Worm (Caenorhabditis elegans): ENCODE data around the gene sre-6.

sre-6 gene

ce11 chrV:10802060-10802459, 39.5 kb upstream of the sre-6 start:
- TF ChIP-seq ceh-31 (tag; optimal IDR thresholded peaks at IDR 0.05) = no peak
- TF ChIP-seq hlh-8 (tag; optimal IDR thresholded peaks at IDR 0.05) = no peak
- TF ChIP-seq npax-4 (tag; optimal IDR thresholded peaks at IDR 0.05) = no peak
- TF ChIP-seq elt-2 (tag; optimal IDR thresholded peaks at IDR 0.05) = peak; percentile 46

- TF ChIP-seq syd-9 (tag; optimal IDR thresholded peaks at IDR 0.05) (no peak), ceh-24 (tag; optimal IDR thresholded peaks at IDR 0.05) (no peak), fkh-10 (GFP tag; optimal IDR thresholded peaks at IDR 0.05) (no peak), nfya-1 (tag; optimal IDR thresholded peaks at IDR 0.05) (no peak), ama-1 (optimal IDR thresholded peaks at IDR 0.05) (no peak), fkh-6 (tag; optimal IDR thresholded peaks at IDR 0.05) (no peak), tbx-7 (tag; optimal IDR thresholded peaks at IDR 0.05) (no peak), ceh-19 (GFP tag; optimal IDR thresholded peaks at IDR 0.05) (no peak), hlh-13 (GFP tag; optimal IDR thresholded peaks at IDR 0.05) (no peak), ahr-1 (tag; optimal IDR thresholded peaks at IDR 0.05) (no peak), che-1 (tag; optimal IDR thresholded peaks at IDR 0.05) (no peak), dmd-4 (tag; optimal IDR thresholded peaks at IDR 0.05; ENCODE audit: borderline replicate concordance) (no peak), sox-2 (GFP tag; IDR thresholded peaks at IDR 0.05) (no peak), nhr-11 (tag; optimal IDR thresholded peaks at IDR 0.05) (no peak), tbx-2 (tag; optimal IDR thresholded peaks at IDR 0.05) (no peak), ceh-6 (GFP tag; optimal IDR thresholded peaks at IDR 0.05) (no peak), elt-2 (tag; optimal IDR thresholded peaks at IDR 0.05) (no peak), ceh-45 (GFP tag; IDR thresholded peaks at IDR 0.05) (no peak), madf-2 (tag; optimal IDR thresholded peaks at IDR 0.05) (no peak), ceh-9 (tag; optimal IDR thresholded peaks at IDR 0.05) (no peak)
These were observed 38.6 kb upstream of the sre-6 start, which contains the start of gene D1054.18 for ce11 chrV:10801154-10801553. Gene D1054.18 (minus strand): TSS chrV:10801198.

ce11 chrV:10798090-10798489, 35.5 kb upstream of the sre-6 start, which contains the start of gene srh-184:
Gene srh-184 (minus strand): TSS chrV:10798190.
- TF ChIP-seq che-1 (tag; optimal IDR thresholded peaks at IDR 0.05) = no peak
- no peak for TF ChIP-seq npax-4 (tag; optimal IDR thresholded peaks at IDR 0.05)
- no peak for TF ChIP-seq K09A11.1 (tag; optimal IDR thresholded peaks at IDR 0.05; ENCODE audit: insufficient read depth)
- TF ChIP-seq pros-1 (tag; optimal IDR thresholded peaks at IDR 0.05) = no peak
- no peak for TF ChIP-seq tbx-2 (tag; optimal IDR thresholded peaks at IDR 0.05)
- TF ChIP-seq sox-2 (GFP tag; IDR thresholded peaks at IDR 0.05) = no peak
- no peak for TF ChIP-seq K02D7.2 (tag; optimal IDR thresholded peaks at IDR 0.05)
- TF ChIP-seq unc-3 (GFP tag; conservative IDR thresholded peaks at IDR 0.05) = no peak
- no peak for TF ChIP-seq unc-3 (tag; optimal IDR thresholded peaks at IDR 0.05)

ce11 chrV:10795494-10795893, 32.9 kb upstream of the sre-6 start, which contains the start of gene D1054.19:
Gene D1054.19 (plus strand): TSS chrV:10795794.
- TF ChIP-seq K02D7.2 (tag; optimal IDR thresholded peaks at IDR 0.05) (no peak), hlh-30 (tag; optimal IDR thresholded peaks at IDR 0.05; ENCODE audit: insufficient read depth) (no peak), rnt-1 (tag; optimal IDR thresholded peaks at IDR 0.05) (no peak)

- TF ChIP-seq nhr-232 (tag; optimal IDR thresholded peaks at IDR 0.05) = no peak
- TF ChIP-seq ceh-45 (GFP tag; IDR thresholded peaks at IDR 0.05) = no peak
- no peak for TF ChIP-seq unc-86 (tag; optimal IDR thresholded peaks at IDR 0.05)
- TF ChIP-seq ceh-24 (tag; optimal IDR thresholded peaks at IDR 0.05) = no peak
- TF ChIP-seq ceh-19 (GFP tag; optimal IDR thresholded peaks at IDR 0.05) = no peak
- TF ChIP-seq tbx-7 (tag; optimal IDR thresholded peaks at IDR 0.05) = no peak
These were observed 31.9 kb upstream of the sre-6 start for ce11 chrV:10794463-10794862.

- no peak for TF ChIP-seq mec-3 (tag; optimal IDR thresholded peaks at IDR 0.05; ENCODE audit: borderline replicate concordance)
- no peak for TF ChIP-seq odd-2 (tag; optimal IDR thresholded peaks at IDR 0.05)
- TF ChIP-seq ceh-14 (tag; optimal IDR thresholded peaks at IDR 0.05) = no peak
- no peak for TF ChIP-seq unc-86 (tag; optimal IDR thresholded peaks at IDR 0.05)
These were observed 30.9 kb upstream of the sre-6 start, which contains the start of gene ule-3 for ce11 chrV:10793498-10793897. Gene ule-3 (plus strand): TSS chrV:10793798.
